Fruit fly (Drosophila melanogaster): ENCODE data around the gene cwo.

dm6 chr3R:10394368-10394770 lies 6.3 kb downstream of the cwo start:
- TF ChIP-seq Myc (optimal IDR thresholded peaks at IDR 0.05) (no peak), insv (optimal IDR thresholded peaks at IDR 0.05) (no peak), ttk (optimal IDR thresholded peaks at IDR 0.05) (no peak)
